Worm (Caenorhabditis elegans): ENCODE measurements around the gene F54D5.17.

F54D5.17 gene

DNA sequence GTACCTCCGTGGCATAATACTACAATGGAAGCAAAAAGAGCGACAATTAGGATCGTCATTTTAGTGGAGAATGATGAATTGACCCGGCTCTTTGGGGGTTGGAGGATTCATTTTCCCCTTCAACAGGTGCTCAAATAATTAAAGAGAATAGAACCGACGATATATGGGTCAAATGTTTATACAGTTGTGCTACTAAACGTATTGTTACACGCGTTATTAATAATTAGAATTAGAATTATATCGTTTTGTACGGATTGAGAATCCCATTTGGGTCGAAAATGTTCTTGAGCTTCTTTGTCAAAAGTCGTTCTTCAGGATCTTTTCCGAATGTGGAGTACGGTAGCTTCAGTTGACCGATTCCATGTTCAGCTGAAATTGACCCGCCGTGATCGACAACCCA, 17.7 kb upstream of the F54D5.17 start, which contains the start of gene Y62F5A.9:
Gene Y62F5A.9 (minus strand): TSS at position 101 of the 400 bp plus-strand sequence.
- TF ChIP-seq snpc-3.4 (tag; optimal IDR thresholded peaks at IDR 0.05): peak; percentile 32
- no peak for TF ChIP-seq sptf-2 (GFP tag; optimal IDR thresholded peaks at IDR 0.05)
- TF ChIP-seq cebp-1 (GFP tag; IDR thresholded peaks at IDR 0.05): no peak
- TF ChIP-seq cebp-1 (tag; optimal IDR thresholded peaks at IDR 0.05): peak; percentile 6
- no peak for TF ChIP-seq Y53G8AR.9 (GFP tag; conservative IDR thresholded peaks at IDR 0.05)

DNA sequence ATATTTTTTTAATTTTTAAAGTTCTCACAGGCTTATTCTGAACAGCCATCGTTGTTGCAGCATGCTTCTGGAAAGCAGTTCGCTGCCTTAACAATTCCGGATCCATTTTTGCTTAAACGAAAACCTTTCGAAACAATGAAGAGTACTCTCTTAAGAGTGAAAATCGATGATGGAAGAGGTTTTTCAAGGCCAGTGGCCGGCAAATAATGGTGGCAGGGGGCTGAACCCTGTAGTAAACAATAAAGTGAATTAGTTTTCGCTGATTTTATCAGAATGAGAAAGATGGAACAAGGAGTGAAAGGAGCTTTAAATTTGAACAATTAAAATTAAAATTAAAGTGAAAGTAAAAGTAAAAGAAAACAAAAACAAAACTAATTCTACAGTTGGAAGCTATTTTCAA, 14.1 kb upstream of the F54D5.17 start, which contains the start of gene gtf-2E2:
Gene gtf-2E2 (minus strand): TSS at position 111 of the 400 bp plus-strand sequence.
- TF ChIP-seq repo-1 (tag; optimal IDR thresholded peaks at IDR 0.05) (no peak), madf-10 (tag; optimal IDR thresholded peaks at IDR 0.05) (no peak), hlh-12 (tag; optimal IDR thresholded peaks at IDR 0.05) (no peak), aptf-3 (GFP tag; IDR thresholded peaks at IDR 0.05) (no peak), sptf-2 (GFP tag; optimal IDR thresholded peaks at IDR 0.05) (no peak), zim-3 (tag; optimal IDR thresholded peaks at IDR 0.05) (no peak), nhr-179 (tag; optimal IDR thresholded peaks at IDR 0.05) (no peak), rec-8 (tag; optimal IDR thresholded peaks at IDR 0.05) (no peak), C17E4.6 (GFP tag; IDR thresholded peaks at IDR 0.05) (no peak), zfh-2 (GFP tag; conservative IDR thresholded peaks at IDR 0.05) (no peak), athp-1 (tag; optimal IDR thresholded peaks at IDR 0.05) (no peak), nhr-120 (GFP tag; IDR thresholded peaks at IDR 0.05) (no peak), lag-1 (GFP tag; IDR thresholded peaks at IDR 0.05) (no peak), dpl-1 (GFP tag; optimal IDR thresholded peaks at IDR 0.05) (no peak), Y53G8AR.9 (GFP tag; conservative IDR thresholded peaks at IDR 0.05) (0 out of 2 replicates have a peak, but pooled peaks have one; percentile 43), tbp1 (GFP tag; optimal IDR thresholded peaks at IDR 0.05) (peak; percentile 5), ccch-3 (GFP tag; optimal IDR thresholded peaks at IDR 0.05) (no peak), nhr-27 (tag; optimal IDR thresholded peaks at IDR 0.05) (no peak), lin-54 (GFP tag; optimal IDR thresholded peaks at IDR 0.05) (no peak), hsf-1 (GFP tag; IDR thresholded peaks at IDR 0.05) (0 out of 2 replicates have a peak, but pooled peaks have one; percentile 5), cebp-1 (GFP tag; IDR thresholded peaks at IDR 0.05) (no peak), cebp-1 (tag; optimal IDR thresholded peaks at IDR 0.05) (peak; percentile 18), Y53F4B.3 (GFP tag; IDR thresholded peaks at IDR 0.05) (no peak), snpc-3.4 (tag; optimal IDR thresholded peaks at IDR 0.05) (peak; percentile 14), somi-1 (GFP tag; optimal IDR thresholded peaks at IDR 0.05) (no peak), Y67H2A.10 (GFP tag; conservative IDR thresholded peaks at IDR 0.05) (no peak), ceh-58 (GFP tag; IDR thresholded peaks at IDR 0.05) (no peak), tlf-1 (GFP tag; optimal IDR thresholded peaks at IDR 0.05) (no peak), Y79H2A.3 (GFP tag; conservative IDR thresholded peaks at IDR 0.05) (no peak), snpc-1.3 (tag; optimal IDR thresholded peaks at IDR 0.05; ENCODE audit: insufficient read depth) (no peak), fkh-3 (tag; optimal IDR thresholded peaks at IDR 0.05) (no peak), ztf-28 (GFP tag; IDR thresholded peaks at IDR 0.05) (no peak)

DNA sequence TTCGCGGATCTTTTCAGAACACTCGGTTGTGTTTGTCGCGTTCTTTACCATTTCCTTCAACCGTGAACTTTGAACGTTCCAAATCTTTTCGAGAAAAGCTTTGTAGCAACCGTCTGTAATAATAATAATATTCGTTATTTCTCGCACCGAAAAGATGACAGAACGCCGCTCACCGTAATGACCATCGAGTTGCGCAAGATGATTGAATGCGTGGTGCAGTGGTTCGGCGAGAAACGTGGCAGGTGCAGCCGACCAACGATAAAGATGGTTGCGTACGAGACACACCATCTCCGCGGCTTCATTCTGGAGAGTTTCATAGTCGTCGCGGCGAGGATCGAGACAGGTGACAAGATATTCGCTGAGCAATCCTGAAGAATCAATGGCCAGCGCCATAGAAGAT, 13.5 kb upstream of the F54D5.17 start:
- TF ChIP-seq tbp1 (GFP tag; optimal IDR thresholded peaks at IDR 0.05) (no peak), zfh-2 (GFP tag; conservative IDR thresholded peaks at IDR 0.05) (peak; percentile 30; the same call in 1 of the 2 replicates)

DNA sequence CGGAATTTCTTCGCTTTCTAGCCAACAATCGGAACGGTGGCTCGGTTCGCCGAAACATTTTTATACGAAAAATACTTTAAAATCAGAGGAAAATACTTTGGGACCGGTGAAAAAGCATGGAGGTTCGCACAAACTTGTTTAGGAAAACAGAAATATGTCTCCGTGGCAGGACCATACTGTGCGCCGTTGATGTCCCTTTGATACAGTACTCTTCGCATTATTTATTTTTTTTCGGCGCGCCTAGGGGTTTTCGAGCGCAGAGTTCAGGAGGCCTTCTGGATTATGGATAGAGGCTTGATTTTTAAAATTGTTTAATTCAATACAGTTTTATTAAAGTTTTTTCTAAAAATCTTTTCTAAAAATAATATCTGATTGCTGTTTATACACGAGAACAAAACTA, 11.7 kb upstream of the F54D5.17 start, which contains the start of gene F54D5.9:
Gene F54D5.9 (minus strand): TSS at position 115 of the 400 bp plus-strand sequence.
- TF ChIP-seq F49E8.2 (tag; optimal IDR thresholded peaks at IDR 0.05; ENCODE audit: insufficient read depth): peak; percentile 5
- TF ChIP-seq attf-3 (GFP tag; conservative IDR thresholded peaks at IDR 0.05): no peak
- TF ChIP-seq F57C9.4 (tag; optimal IDR thresholded peaks at IDR 0.05): no peak
- TF ChIP-seq lin-40 (tag; optimal IDR thresholded peaks at IDR 0.05): no peak
- peak; percentile 55 for TF ChIP-seq xnd-1 (tag; optimal IDR thresholded peaks at IDR 0.05)
- TF ChIP-seq bed-1 (GFP tag; IDR thresholded peaks at IDR 0.05): no peak
- peak; percentile 80 for TF ChIP-seq madf-8 (GFP tag; conservative IDR thresholded peaks at IDR 0.05)
- TF ChIP-seq cebp-2 (GFP tag; IDR thresholded peaks at IDR 0.05): no peak
- no peak for TF ChIP-seq Y67H2A.10 (GFP tag; conservative IDR thresholded peaks at IDR 0.05)
- TF ChIP-seq hmg-1.2 (GFP tag; IDR thresholded peaks at IDR 0.05): peak; percentile 16; the same call in 1 of the 2 replicates
- no peak for TF ChIP-seq madf-3 (GFP tag; IDR thresholded peaks at IDR 0.05)
- TF ChIP-seq D2030.7 (GFP tag; IDR thresholded peaks at IDR 0.05): peak; percentile 56
- peak; percentile 72 for TF ChIP-seq hsf-1 (GFP tag; IDR thresholded peaks at IDR 0.05)
- TF ChIP-seq snpc-4 (GFP tag; optimal IDR thresholded peaks at IDR 0.05): no peak
- no peak for TF ChIP-seq snpc-4 (tag; optimal IDR thresholded peaks at IDR 0.05)

Measured in whole organism, young adult.